Worm (Caenorhabditis elegans) whole organism, midembryonic: ENCODE data around the gene lpl-1.

Experiments
- T22C8.4 ChIP-seq: fragments of 200-800 bp; sonication (Bioruptor generic); IDR thresholded peaks from 2 replicates; pipeline ENCODE4 v1.3.6; 2022; ENCODE audit warnings: missing genetic modification characterization, missing compliant biosample characterization
- cog-1 ChIP-seq: sonication (generic microtip); optimal IDR thresholded peaks from 2 replicates; lab custom pipeline; 2016; ENCODE audit warnings: missing genetic modification characterization, missing compliant biosample characterization
- flt-1 ChIP-seq: fragments of 200-800 bp; sonication (Bioruptor generic); IDR thresholded peaks from 2 replicates; pipeline ENCODE4 v1.3.6; 2022; ENCODE audit warnings: missing genetic modification characterization, missing compliant biosample characterization
- med-1 ChIP-seq: sonication (generic microtip); optimal IDR thresholded peaks from 2 replicates; lab custom pipeline; 2017; ENCODE audit warnings: missing genetic modification characterization, mild to moderate bottlenecking, missing compliant biosample characterization, antibody characterized with exemption, missing genetic modification reagents; ENCODE audit not compliant: insufficient read depth
- ref-1 ChIP-seq: fragments of 200-800 bp; sonication (Bioruptor generic); conservative IDR thresholded peaks from 2 replicates; pipeline ENCODE4 v1.3.6; 2022; ENCODE audit warnings: missing genetic modification reagents, missing genetic modification characterization, missing compliant biosample characterization
- tab-1 ChIP-seq: fragments of 200-800 bp; sonication (Bioruptor generic); IDR thresholded peaks from 2 replicates; pipeline ENCODE4 v1.3.6; 2022; ENCODE audit warnings: missing genetic modification characterization, missing compliant biosample characterization

- no peak for TF ChIP-seq ref-1
- no peak for TF ChIP-seq med-1
- no peak for TF ChIP-seq flt-1 (GFP tag; lab: Robert Waterston, UW)
- TF ChIP-seq T22C8.4 (GFP tag; lab: Robert Waterston, UW) = no peak
- no peak for TF ChIP-seq cog-1 (tag; lab: Kevin White, UChicago)
- no peak for TF ChIP-seq tab-1 (GFP tag; lab: Robert Waterston, UW)
These were observed 46.5 kb upstream of the lpl-1 start for ce11 chrIV:9140172-9140805.
